Fruit fly (Drosophila melanogaster): Measurements from ENCODE around the gene bcd.

The bcd gene

dm6 chr3R:6759419-6759818 lies at the start of gene bcd (continued):
- TF ChIP-seq Lhr (GFP tag; optimal IDR thresholded peaks at IDR 0.05), result peak; percentile 96
- peak; percentile 11 for TF ChIP-seq CG10543 (GFP tag; optimal IDR thresholded peaks at IDR 0.05)
- peak; percentile 63 for TF ChIP-seq HLH3B (GFP tag; IDR thresholded peaks at IDR 0.05)
- peak; percentile 67 for TF ChIP-seq fd3F (GFP tag; optimal IDR thresholded peaks at IDR 0.05)
- peak; percentile 75 for TF ChIP-seq CG17328 (GFP tag; IDR thresholded peaks at IDR 0.05)
- TF ChIP-seq CG3847 (GFP tag; IDR thresholded peaks at IDR 0.05), result peak; percentile 75
- TF ChIP-seq CG4707 (GFP tag; optimal IDR thresholded peaks at IDR 0.05), result peak; percentile 69
- TF ChIP-seq kni (GFP tag; optimal IDR thresholded peaks at IDR 0.05), result no peak
- TF ChIP-seq Nf-YB (GFP tag; optimal IDR thresholded peaks at IDR 0.05), result peak; percentile 21
- peak; percentile 71 for TF ChIP-seq CG1233 (GFP tag; optimal IDR thresholded peaks at IDR 0.05)
- TF ChIP-seq CG17829 (tag; optimal IDR thresholded peaks at IDR 0.05), result peak; percentile 80
- peak; percentile 88 for TF ChIP-seq CG5245 (GFP tag; optimal IDR thresholded peaks at IDR 0.05)
- peak; percentile 86 for TF ChIP-seq az2 (GFP tag; optimal IDR thresholded peaks at IDR 0.05)
- peak; percentile 40; the same call in 1 of the 3 replicates for TF ChIP-seq sr (GFP tag; IDR thresholded peaks at IDR 0.05)
- no peak for TF ChIP-seq CG10431 (GFP tag; optimal IDR thresholded peaks at IDR 0.05)
- no peak for TF ChIP-seq Trl (optimal IDR thresholded peaks at IDR 0.05)
- TF ChIP-seq Trl (GFP tag; optimal IDR thresholded peaks at IDR 0.05), result peak; percentile 84
- TF ChIP-seq unpg (GFP tag; optimal IDR thresholded peaks at IDR 0.05), result peak; percentile 72
- TF ChIP-seq grau (tag; optimal IDR thresholded peaks at IDR 0.05), result peak; percentile 75
- TF ChIP-seq CG6765 (GFP tag; optimal IDR thresholded peaks at IDR 0.05), result peak; percentile 5
- peak; percentile 73 for TF ChIP-seq Camta (GFP tag; optimal IDR thresholded peaks at IDR 0.05)
- TF ChIP-seq NC2α (GFP tag; optimal IDR thresholded peaks at IDR 0.05), result peak; percentile 60
- TF ChIP-seq sima (GFP tag; optimal IDR thresholded peaks at IDR 0.05), result peak; percentile 0
- TF ChIP-seq Doc3 (GFP tag; IDR thresholded peaks at IDR 0.05; ENCODE audit: partially characterized antibody), result peak; percentile 46; the same call in 1 of the 3 replicates
- peak; percentile 25 for TF ChIP-seq CG6654 (GFP tag; optimal IDR thresholded peaks at IDR 0.05)
- TF ChIP-seq CG3995 (GFP tag; optimal IDR thresholded peaks at IDR 0.05), result no peak
- TF ChIP-seq CG2678 (tag; optimal IDR thresholded peaks at IDR 0.05), result no peak
- TF ChIP-seq Xbp1 (GFP tag; optimal IDR thresholded peaks at IDR 0.05), result peak; percentile 92
- peak; percentile 22 for TF ChIP-seq CG7556 (GFP tag; optimal IDR thresholded peaks at IDR 0.05)
- peak; percentile 84 for TF ChIP-seq CG15696 (tag; optimal IDR thresholded peaks at IDR 0.05)

dm6 chr3R:6806654-6807053 lies 47.4 kb upstream of the bcd start:
- TF ChIP-seq zf30C (GFP tag; optimal IDR thresholded peaks at IDR 0.05) (peak; percentile 60), Ets65A (GFP tag) (peak; percentile 92), Lhr (GFP tag; optimal IDR thresholded peaks at IDR 0.05) (peak; percentile 65), CG32772 (GFP tag; IDR thresholded peaks at IDR 0.05) (no peak), knrl (GFP tag; IDR thresholded peaks at IDR 0.05; ENCODE audit: partially characterized antibody) (peak; percentile 49; the same call in 1 of the 3 replicates), BEAF-32 (GFP tag; optimal IDR thresholded peaks at IDR 0.05) (peak; percentile 23), chinmo (GFP tag; IDR thresholded peaks at IDR 0.05; ENCODE audit: partially characterized antibody) (peak; percentile 61; the same call in 2 of the 4 replicates), CG17829 (tag; optimal IDR thresholded peaks at IDR 0.05) (peak; percentile 39), CG16863 (GFP tag; optimal IDR thresholded peaks at IDR 0.05) (no peak), CG1233 (GFP tag; optimal IDR thresholded peaks at IDR 0.05) (no peak), Fer1 (GFP tag; optimal IDR thresholded peaks at IDR 0.05) (no peak), da (GFP tag; optimal IDR thresholded peaks at IDR 0.05) (no peak), sob (GFP tag; IDR thresholded peaks at IDR 0.05) (0 out of 2 replicates have a peak, but pooled peaks have one; percentile 6), insv (GFP tag; optimal IDR thresholded peaks at IDR 0.05) (peak in 1 of 2 experiments; percentile 53), Jarid2 (GFP tag; optimal IDR thresholded peaks at IDR 0.05) (peak; percentile 36), unpg (GFP tag; optimal IDR thresholded peaks at IDR 0.05) (no peak), amos (GFP tag; IDR thresholded peaks at IDR 0.05; ENCODE audit: partially characterized antibody) (peak; percentile 71), CG3995 (GFP tag; optimal IDR thresholded peaks at IDR 0.05) (no peak), unc-4 (GFP tag; IDR thresholded peaks at IDR 0.05; ENCODE audit: partially characterized antibody) (no peak), Myb (GFP tag; optimal IDR thresholded peaks at IDR 0.05) (peak; percentile 75), Ets97D (GFP tag; optimal IDR thresholded peaks at IDR 0.05) (peak; percentile 44), CG6272 (GFP tag; IDR thresholded peaks at IDR 0.05) (no peak), nau (GFP tag; optimal IDR thresholded peaks at IDR 0.05) (no peak), ci (GFP tag; IDR thresholded peaks at IDR 0.05) (peak; percentile 47; the same call in 1 of the 3 replicates), Kr (GFP tag; optimal IDR thresholded peaks at IDR 0.05) (no peak)

All from whole organism, embryonic.